Fruit fly (Drosophila melanogaster): ENCODE measurements around the gene mex1.

DNA sequence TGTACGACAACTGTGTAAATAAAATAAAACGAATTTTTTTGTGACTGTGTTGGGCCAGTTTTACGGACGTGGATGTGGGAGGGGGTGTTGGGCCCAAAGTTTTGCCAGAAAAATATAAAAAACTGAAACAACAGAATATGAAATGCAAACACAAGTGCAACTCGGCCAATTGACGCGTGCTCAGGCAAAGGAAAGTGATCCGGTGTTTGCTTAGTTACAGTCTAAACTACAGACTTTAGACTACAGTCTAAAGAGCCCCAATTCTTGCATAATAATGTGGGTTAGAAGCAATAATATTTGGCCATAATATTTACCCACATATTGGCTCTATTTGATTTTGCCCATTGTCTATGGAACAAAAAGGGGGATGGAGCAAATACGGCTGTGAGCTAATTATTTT lies 29.5 kb upstream of the mex1 start:
- no peak for TF ChIP-seq gl (tag; optimal IDR thresholded peaks at IDR 0.05)
- no peak for TF ChIP-seq CG10348 (GFP tag; IDR thresholded peaks at IDR 0.05)
- no peak for TF ChIP-seq CG13204 (GFP tag; optimal IDR thresholded peaks at IDR 0.05)
- no peak for TF ChIP-seq CG8301 (tag; optimal IDR thresholded peaks at IDR 0.05)
- no peak for TF ChIP-seq rn (GFP tag; IDR thresholded peaks at IDR 0.05)

Data from whole organism, pupa.